Worm (Caenorhabditis elegans) whole organism, L1 larva: ENCODE data around the gene Y5H2A.1.
A peak's percentile ranks its signal among the peaks of the same experiment; 100 is the strongest.

Source experiments
- C04F5.9 ChIP-seq: sonication (generic microtip); optimal IDR thresholded peaks from 2 replicates; lab custom pipeline; 2016; ENCODE audit warnings: missing genetic modification characterization, missing compliant biosample characterization
- aha-1 ChIP-seq: fragments of 150-350 bp; optimal IDR thresholded peaks from 2 replicates; lab custom pipeline; 2014; ENCODE audit warnings: missing biosample characterization, missing genetic modification characterization
- blmp-1 ChIP-seq: fragments of 150-350 bp; optimal IDR thresholded peaks from 2 replicates; lab custom pipeline; 2014; ENCODE audit warnings: missing biosample characterization, missing genetic modification characterization
- ceh-63 ChIP-seq: fragments of 200-800 bp; sonication (Bioruptor generic); optimal IDR thresholded peaks from 2 replicates; lab custom pipeline; 2018; ENCODE audit warnings: mild to moderate bottlenecking, missing genetic modification characterization, missing compliant biosample characterization
- ceh-8 ChIP-seq: fragments of 200-800 bp; sonication (Bioruptor generic); optimal IDR thresholded peaks from 2 replicates; lab custom pipeline; 2018; ENCODE audit warnings: mild to moderate bottlenecking, missing genetic modification characterization, moderate library complexity, missing compliant biosample characterization
- ceh-82 ChIP-seq, 3 experiments: fragments of 150-350 bp in 1 of 3; sonication (generic microtip) in 2 of 3; optimal IDR thresholded peaks; 2 replicates each; lab custom pipeline; 2014 to 2017; ENCODE audit warnings: missing biosample characterization in 3 of 3, missing genetic modification characterization in 3 of 3
- ceh-90 ChIP-seq: sonication (generic microtip); optimal IDR thresholded peaks from 2 replicates; lab custom pipeline; 2016; ENCODE audit warnings: missing genetic modification characterization, missing compliant biosample characterization
- dpl-1 ChIP-seq, 3 experiments: fragments of 150-350 bp in 2 of 3; sonication (generic microtip) in 1 of 3; optimal IDR thresholded peaks; 2 replicates each; lab custom pipeline; 2014 to 2017; ENCODE audit warnings: missing biosample characterization in 3 of 3, missing genetic modification characterization in 3 of 3, missing genetic modification reagents in 3 of 3
- efl-1 ChIP-seq, 4 experiments: fragments of 150-350 bp; optimal IDR thresholded peaks in 3 of 4; peaks in 1 of 4; 1 replicate in 1 of 4; 2 replicates in 3 of 4; lab custom pipeline; 2014; ENCODE audit warnings: missing biosample characterization in 2 of 4, missing genetic modification characterization in 2 of 4, missing genetic modification reagents in 2 of 4
- efl-3 ChIP-seq: fragments of 200-800 bp; sonication (Bioruptor generic); optimal IDR thresholded peaks from 2 replicates; lab custom pipeline; 2018; ENCODE audit warnings: mild to moderate bottlenecking, missing genetic modification characterization, missing compliant biosample characterization
- egl-13 ChIP-seq: sonication (generic microtip); optimal IDR thresholded peaks from 2 replicates; lab custom pipeline; 2016; ENCODE audit warnings: missing genotype, missing genetic modification reagents, missing genetic modification characterization, missing compliant biosample characterization
- elt-2 ChIP-seq: sonication (generic microtip); optimal IDR thresholded peaks from 2 replicates; lab custom pipeline; 2016; ENCODE audit warnings: missing genetic modification characterization, mild to moderate bottlenecking, inconsistent platforms, missing compliant biosample characterization, missing genetic modification reagents
- elt-3 ChIP-seq, 6 experiments: fragments of 150-350 bp in 1 of 6; sonication (generic microtip); optimal IDR thresholded peaks; 2 replicates each; lab custom pipeline; 2017 to 2018; ENCODE audit warnings: missing biosample characterization in 6 of 6, missing genetic modification characterization in 6 of 6, inconsistent platforms in 1 of 6
- ets-5 ChIP-seq: fragments of 200-800 bp; sonication (Bioruptor generic); IDR thresholded peaks from 2 replicates; pipeline ENCODE4 v1.3.6; 2022; ENCODE audit warnings: missing genetic modification characterization, missing compliant biosample characterization
- fkh-8 ChIP-seq: sonication (generic microtip); optimal IDR thresholded peaks from 2 replicates; lab custom pipeline; 2016; ENCODE audit warnings: mild to moderate bottlenecking, missing genetic modification characterization, missing compliant biosample characterization
- fos-1 ChIP-seq: fragments of 150-350 bp; optimal IDR thresholded peaks from 2 replicates; lab custom pipeline; 2014; ENCODE audit warnings: missing biosample characterization, missing genetic modification characterization
- grh-1 ChIP-seq: fragments of 200-800 bp; sonication (Bioruptor generic); IDR thresholded peaks from 2 replicates; pipeline ENCODE4 v1.3.6; 2022; ENCODE audit warnings: missing genetic modification reagents, missing genetic modification characterization, missing compliant biosample characterization
- hlh-17 ChIP-seq: fragments of 200-800 bp; sonication (Bioruptor generic); optimal IDR thresholded peaks from 2 replicates; lab custom pipeline; 2018; ENCODE audit warnings: missing genetic modification characterization, mild to moderate bottlenecking, missing compliant biosample characterization, moderate library complexity, borderline replicate concordance
- irx-1 ChIP-seq: sonication (generic microtip); optimal IDR thresholded peaks from 2 replicates; lab custom pipeline; 2016; ENCODE audit warnings: missing genetic modification characterization, missing compliant biosample characterization
- isw-1 ChIP-seq: fragments of 200-800 bp; sonication (Bioruptor generic); IDR thresholded peaks from 2 replicates; pipeline ENCODE4 v1.3.6; 2022; ENCODE audit warnings: missing genetic modification characterization, missing compliant biosample characterization
- lin-14 ChIP-seq: fragments of 200-800 bp; sonication (Bioruptor generic); optimal IDR thresholded peaks from 2 replicates; lab custom pipeline; 2018; ENCODE audit warnings: mild to moderate bottlenecking, missing genetic modification characterization, moderate library complexity, missing compliant biosample characterization
- lin-15B ChIP-seq: fragments of 150-350 bp; sonication (generic microtip); optimal IDR thresholded peaks from 3 replicates; lab custom pipeline; 2014; ENCODE audit warnings: missing biosample characterization, missing genetic modification characterization
- lin-35 ChIP-seq, 2 experiments: fragments of 150-350 bp; optimal IDR thresholded peaks; 2 replicates each; lab custom pipeline; 2014; ENCODE audit warnings: missing biosample characterization in 2 of 2, missing genetic modification characterization in 2 of 2, missing genetic modification reagents in 2 of 2
- lin-39 ChIP-seq: fragments of 150-350 bp; optimal IDR thresholded peaks from 2 replicates; lab custom pipeline; 2014; ENCODE audit warnings: missing biosample characterization, missing genetic modification reagents, missing genetic modification characterization
- lir-3 ChIP-seq: sonication (generic microtip); optimal IDR thresholded peaks from 2 replicates; lab custom pipeline; 2016; ENCODE audit warnings: mild to moderate bottlenecking, missing genetic modification characterization, moderate library complexity, missing compliant biosample characterization; ENCODE audit not compliant: poor library complexity
- lsy-2 ChIP-seq, 2 experiments: fragments of 150-350 bp; optimal IDR thresholded peaks; 2 replicates each; lab custom pipeline; 2014; ENCODE audit warnings: missing biosample characterization in 2 of 2, missing genetic modification characterization in 2 of 2
- mab-9 ChIP-seq: fragments of 200-800 bp; sonication (Bioruptor generic); IDR thresholded peaks from 2 replicates; pipeline ENCODE4 v1.3.6; 2022; ENCODE audit warnings: missing genetic modification reagents, missing genetic modification characterization, missing compliant biosample characterization
- mdl-1 ChIP-seq, 2 experiments: fragments of 150-350 bp; optimal IDR thresholded peaks; 2 replicates each; lab custom pipeline; 2014 to 2017; ENCODE audit warnings: missing biosample characterization in 2 of 2, missing genetic modification characterization in 2 of 2, inconsistent platforms in 1 of 2
- mep-1 ChIP-seq: fragments of 150-350 bp; optimal IDR thresholded peaks from 2 replicates; lab custom pipeline; 2014; ENCODE audit warnings: missing biosample characterization, missing genetic modification characterization
- nhr-12 ChIP-seq: sonication (generic microtip); optimal IDR thresholded peaks from 2 replicates; lab custom pipeline; 2017; ENCODE audit warnings: missing biosample characterization, missing genetic modification characterization
- nhr-19 ChIP-seq: fragments of 200-800 bp; sonication (Bioruptor generic); conservative IDR thresholded peaks from 2 replicates; pipeline ENCODE4 v1.3.6; 2022; ENCODE audit warnings: missing genetic modification characterization, missing compliant biosample characterization
- nhr-20 ChIP-seq: sonication (generic microtip); optimal IDR thresholded peaks from 2 replicates; lab custom pipeline; 2016; ENCODE audit warnings: mild to moderate bottlenecking, missing genetic modification characterization, missing compliant biosample characterization
- nhr-28 ChIP-seq: fragments of 150-350 bp; optimal IDR thresholded peaks from 2 replicates; lab custom pipeline; 2014; ENCODE audit warnings: missing biosample characterization, missing genetic modification characterization
- nhr-71 ChIP-seq: sonication (generic microtip); optimal IDR thresholded peaks from 2 replicates; lab custom pipeline; 2016; ENCODE audit warnings: mild to moderate bottlenecking, missing genetic modification characterization, moderate library complexity, missing compliant biosample characterization
- nhr-76 ChIP-seq: sonication (generic microtip); optimal IDR thresholded peaks from 2 replicates; lab custom pipeline; 2017; ENCODE audit warnings: missing biosample characterization, missing genetic modification characterization
- nhr-77 ChIP-seq: fragments of 150-350 bp; optimal IDR thresholded peaks from 2 replicates; lab custom pipeline; 2014; ENCODE audit warnings: missing biosample characterization, missing genetic modification characterization
- nhr-84 ChIP-seq: sonication (generic microtip); optimal IDR thresholded peaks from 2 replicates; lab custom pipeline; 2017; ENCODE audit warnings: missing biosample characterization, missing genetic modification characterization
- nhr-90 ChIP-seq: sonication (generic microtip); optimal IDR thresholded peaks from 2 replicates; lab custom pipeline; 2016; ENCODE audit warnings: mild to moderate bottlenecking, missing genetic modification characterization, missing compliant biosample characterization; ENCODE audit not compliant: poor library complexity
- pqm-1 ChIP-seq: sonication (generic microtip); optimal IDR thresholded peaks from 3 replicates; lab custom pipeline; 2017; ENCODE audit warnings: missing biosample characterization, missing genetic modification characterization
- skn-1 ChIP-seq: fragments of 150-350 bp; optimal IDR thresholded peaks from 2 replicates; lab custom pipeline; 2014; ENCODE audit warnings: missing biosample characterization, missing genetic modification characterization
- snpc-4 ChIP-seq: fragments of 150-350 bp; optimal IDR thresholded peaks from 2 replicates; lab custom pipeline; 2014; ENCODE audit warnings: missing biosample characterization, missing genetic modification characterization
- snu-23 ChIP-seq: sonication (generic microtip); optimal IDR thresholded peaks from 2 replicates; lab custom pipeline; 2016; ENCODE audit warnings: missing genetic modification characterization, missing compliant biosample characterization
- swsn-7 ChIP-seq: sonication (generic microtip); optimal IDR thresholded peaks from 2 replicates; lab custom pipeline; 2016; ENCODE audit warnings: missing genetic modification characterization, missing compliant biosample characterization
- tbx-2 ChIP-seq: sonication (generic microtip); optimal IDR thresholded peaks from 2 replicates; lab custom pipeline; 2016; ENCODE audit warnings: missing genetic modification characterization, missing compliant biosample characterization
- unc-98 ChIP-seq: fragments of 200-800 bp; sonication (Bioruptor generic); IDR thresholded peaks from 2 replicates; pipeline ENCODE4 v1.3.6; 2022; ENCODE audit warnings: missing genetic modification characterization, missing compliant biosample characterization
- vab-15 ChIP-seq: sonication (generic microtip); optimal IDR thresholded peaks from 2 replicates; lab custom pipeline; 2017; ENCODE audit warnings: missing genotype, mild to moderate bottlenecking, missing genetic modification characterization, missing compliant biosample characterization
- xbp-1 ChIP-seq: sonication (generic microtip); optimal IDR thresholded peaks from 2 replicates; lab custom pipeline; 2016; ENCODE audit warnings: missing genetic modification characterization, missing compliant biosample characterization
- zip-4 ChIP-seq: fragments of 200-800 bp; sonication (Bioruptor generic); optimal IDR thresholded peaks from 2 replicates; lab custom pipeline; 2018; ENCODE audit warnings: mild to moderate bottlenecking, missing genetic modification characterization, moderate library complexity, missing compliant biosample characterization
- ztf-11 ChIP-seq, 2 experiments: sonication (generic microtip); optimal IDR thresholded peaks; 2 replicates each; lab custom pipeline; 2016 to 2017; ENCODE audit warnings: missing genetic modification characterization in 2 of 2, missing biosample characterization in 1 of 2, missing compliant biosample characterization in 1 of 2
- ztf-4 ChIP-seq: fragments of 150-350 bp; optimal IDR thresholded peaks from 2 replicates; lab custom pipeline; 2014; ENCODE audit warnings: missing biosample characterization, missing genetic modification characterization

The Y5H2A.1 gene

ce11 chrV:2238012-2238411 lies 33.6 kb downstream of the Y5H2A.1 start:
- TF ChIP-seq swsn-7 (tag; lab: Kevin White, UChicago) (no peak), elt-3 (tag; optimal IDR thresholded peaks at IDR 0.05; lab: Kevin White, UChicago) (peak in 2 of 6 experiments; percentile 5 to 74), nhr-20 (tag; lab: Kevin White, UChicago) (peak; percentile 71), lin-35 (GFP tag; optimal IDR thresholded peaks at IDR 0.05; lab: Kevin White, UChicago) (peak in 1 of 2 experiments; percentile 23)

- TF ChIP-seq mep-1 (tag; lab: Kevin White, UChicago) = peak; percentile 13
- TF ChIP-seq nhr-76 (tag; lab: Kevin White, UChicago) = no peak
- no peak; the same call in 1 of the 2 replicates for TF ChIP-seq nhr-19 (GFP tag; lab: Robert Waterston, UW)
- peak; percentile 80 for TF ChIP-seq blmp-1 (tag; lab: Kevin White, UChicago)
- TF ChIP-seq lin-14 (GFP tag; lab: Kevin White, UChicago) = no peak
- TF ChIP-seq ceh-82 (tag; optimal IDR thresholded peaks at IDR 0.05; lab: Kevin White, UChicago) = peak in 1 of 3 experiments; percentile 20
- no peak for TF ChIP-seq ceh-8 (GFP tag; lab: Kevin White, UChicago)
- no peak for TF ChIP-seq nhr-90 (tag; lab: Kevin White, UChicago)
- no peak for TF ChIP-seq lir-3 (tag; lab: Kevin White, UChicago)
- TF ChIP-seq fos-1 (tag; lab: Kevin White, UChicago) = no peak
- TF ChIP-seq hlh-17 (GFP tag; lab: Kevin White, UChicago) = no peak
- TF ChIP-seq lin-15B = no peak
- no peak for TF ChIP-seq ztf-4 (tag; lab: Kevin White, UChicago)
- TF ChIP-seq nhr-12 (tag; lab: Kevin White, UChicago) = no peak
- TF ChIP-seq efl-1 (optimal IDR thresholded peaks at IDR 0.05; lab: Kevin White, UChicago) = peak; percentile 26 to 48
- TF ChIP-seq efl-1 (GFP tag; optimal IDR thresholded peaks at IDR 0.05 in 1 of 2; lab: Kevin White, UChicago) = peak; percentile 13 to 82
- TF ChIP-seq isw-1 (GFP tag; lab: Robert Waterston, UW) = no peak
- no peak for TF ChIP-seq egl-13 (tag; lab: Kevin White, UChicago)
- TF ChIP-seq elt-2 = peak; percentile 18
- no peak for TF ChIP-seq nhr-77 (tag; lab: Kevin White, UChicago)
- no peak for TF ChIP-seq grh-1 (GFP tag; lab: Robert Waterston, UW)
- TF ChIP-seq xbp-1 = no peak
- TF ChIP-seq nhr-71 (tag; lab: Kevin White, UChicago) = peak; percentile 58
- no peak for TF ChIP-seq mab-9
- TF ChIP-seq irx-1 (tag; lab: Kevin White, UChicago) = no peak
- no peak for TF ChIP-seq efl-3 (GFP tag; lab: Kevin White, UChicago)
- peak; percentile 34 for TF ChIP-seq swsn-7 (tag; lab: Kevin White, UChicago)
- no peak for TF ChIP-seq nhr-28
- TF ChIP-seq lsy-2 (tag; optimal IDR thresholded peaks at IDR 0.05; lab: Kevin White, UChicago) = peak in 1 of 2 experiments; percentile 42
- TF ChIP-seq snpc-4 (tag; lab: Kevin White, UChicago) = no peak
- TF ChIP-seq tbx-2 (tag; lab: Kevin White, UChicago) = no peak
- no peak for TF ChIP-seq ets-5 (GFP tag; lab: Robert Waterston, UW)
- TF ChIP-seq ceh-90 (tag; lab: Kevin White, UChicago) = no peak
- no peak for TF ChIP-seq mdl-1 (tag; optimal IDR thresholded peaks at IDR 0.05; lab: Kevin White, UChicago)
- peak in 1 of 2 experiments; percentile 35 for TF ChIP-seq lin-35 (GFP tag; optimal IDR thresholded peaks at IDR 0.05; lab: Kevin White, UChicago)
- TF ChIP-seq vab-15 = no peak
- no peak for TF ChIP-seq C04F5.9 (tag; lab: Kevin White, UChicago)
- TF ChIP-seq fkh-8 (tag; lab: Kevin White, UChicago) = peak; percentile 55
- TF ChIP-seq ztf-11 (tag; optimal IDR thresholded peaks at IDR 0.05; lab: Kevin White, UChicago) = no peak
- no peak for TF ChIP-seq ceh-63
- TF ChIP-seq pqm-1 = no peak
- TF ChIP-seq unc-98 = no peak
- TF ChIP-seq nhr-84 = no peak
- peak; percentile 86 for TF ChIP-seq nhr-20 (tag; lab: Kevin White, UChicago)
- TF ChIP-seq snu-23 (GFP tag; lab: Kevin White, UChicago) = peak; percentile 60
- TF ChIP-seq zip-4 = no peak
- no peak for TF ChIP-seq lin-39 (tag; lab: Kevin White, UChicago)
- TF ChIP-seq aha-1 (tag; lab: Kevin White, UChicago) = no peak
- no peak for TF ChIP-seq skn-1 (tag; lab: Kevin White, UChicago)
- peak in 1 of 3 experiments; percentile 26 for TF ChIP-seq dpl-1 (GFP tag; optimal IDR thresholded peaks at IDR 0.05; lab: Kevin White, UChicago)
Measured at ce11 chrV:2235848-2236247, 35.8 kb downstream of the Y5H2A.1 start, which contains the start of gene cyp-33C4. Gene cyp-33C4 (plus strand): TSS chrV:2236140.
